Fruit fly (Drosophila melanogaster) whole organism, embryonic: ENCODE data around the gene Tsen2.

ENCODE experiments used
- ATbp ChIP-seq: fragments of 200-800 bp; sonication (Bioruptor generic); optimal IDR thresholded peaks from 2 replicates; lab custom pipeline; 2017; ENCODE audit warnings: missing biosample characterization, mild to moderate bottlenecking, missing genetic modification characterization, missing genetic modification reagents
- Adf1 ChIP-seq: fragments of 200-800 bp; sonication (Bioruptor generic); IDR thresholded peaks from 2 replicates; pipeline ENCODE4 v1.3.6; 2022; ENCODE audit warnings: missing biosample characterization, missing genetic modification characterization
- B-H2 ChIP-seq: fragments of 200-800 bp; sonication (Bioruptor generic); optimal IDR thresholded peaks from 2 replicates; lab custom pipeline; 2018; ENCODE audit warnings: missing biosample characterization, mild to moderate bottlenecking, missing genetic modification characterization
- Bdp1 ChIP-seq: fragments of 200-800 bp; sonication (Bioruptor generic); optimal IDR thresholded peaks from 3 replicates; lab custom pipeline; 2016; ENCODE audit warnings: missing biosample characterization, missing genetic modification characterization
- BtbVII ChIP-seq: fragments of 200-800 bp; sonication (Bioruptor generic); optimal IDR thresholded peaks from 3 replicates; lab custom pipeline; 2017; ENCODE audit warnings: missing biosample characterization, mild to moderate bottlenecking, missing genetic modification characterization
- C15 ChIP-seq: fragments of 200-800 bp; sonication (Bioruptor generic); IDR thresholded peaks from 3 replicates; pipeline ENCODE4 v1.3.6; 2022; ENCODE audit warnings: missing biosample characterization, missing genetic modification characterization
- CG10147 ChIP-seq: fragments of 200-800 bp; sonication (Bioruptor generic); optimal IDR thresholded peaks from 2 replicates; lab custom pipeline; 2019; ENCODE audit warnings: missing biosample characterization, mild to moderate bottlenecking, missing genetic modification characterization, moderate library complexity
- CG10462 ChIP-seq: fragments of 200-800 bp; sonication (Bioruptor generic); optimal IDR thresholded peaks from 2 replicates; lab custom pipeline; 2016; ENCODE audit warnings: missing biosample characterization, missing genetic modification characterization
- CG10565 ChIP-seq: fragments of 200-800 bp; sonication (Bioruptor generic); optimal IDR thresholded peaks from 3 replicates; lab custom pipeline; 2016; ENCODE audit warnings: missing biosample characterization, mild to moderate bottlenecking, missing genetic modification characterization
- CG12104 ChIP-seq: fragments of 200-800 bp; sonication (Bioruptor generic); optimal IDR thresholded peaks from 3 replicates; lab custom pipeline; 2016; ENCODE audit warnings: missing biosample characterization, missing genetic modification characterization
- CG12942 ChIP-seq: fragments of 200-800 bp; sonication (Bioruptor generic); optimal IDR thresholded peaks from 3 replicates; lab custom pipeline; 2016; ENCODE audit warnings: missing biosample characterization, missing genetic modification characterization
- CG13775 ChIP-seq: fragments of 200-800 bp; sonication (Bioruptor generic); optimal IDR thresholded peaks from 3 replicates; lab custom pipeline; 2017; ENCODE audit warnings: missing biosample characterization, mild to moderate bottlenecking, missing genetic modification characterization
- CG16813 ChIP-seq: fragments of 200-800 bp; sonication (Bioruptor generic); IDR thresholded peaks from 3 replicates; pipeline ENCODE4 v1.3.6; 2022; ENCODE audit warnings: missing biosample characterization, missing genetic modification characterization; ENCODE audit not compliant: partially characterized antibody
- CG30020 ChIP-seq: fragments of 200-800 bp; optimal IDR thresholded peaks from 2 replicates; lab custom pipeline; 2019; ENCODE audit warnings: missing biosample characterization, mild to moderate bottlenecking, missing genetic modification characterization, moderate library complexity
- CG5953 ChIP-seq: fragments of 200-800 bp; sonication (Bioruptor generic); IDR thresholded peaks from 2 replicates; pipeline ENCODE4 v1.3.6; 2022; ENCODE audit warnings: missing biosample characterization, missing genetic modification characterization
- D19B ChIP-seq: fragments of 200-800 bp; sonication (Bioruptor generic); optimal IDR thresholded peaks from 2 replicates; lab custom pipeline; 2017; ENCODE audit warnings: missing biosample characterization, mild to moderate bottlenecking, missing genetic modification characterization
- Deaf1 ChIP-seq: fragments of 200-800 bp; optimal IDR thresholded peaks from 3 replicates; lab custom pipeline; 2019; ENCODE audit warnings: missing biosample characterization, mild to moderate bottlenecking, missing genetic modification characterization, moderate library complexity
- ERR ChIP-seq: fragments of 200-800 bp; sonication (Bioruptor generic); optimal IDR thresholded peaks from 2 replicates; lab custom pipeline; 2016; ENCODE audit warnings: missing biosample characterization, missing genetic modification characterization
- GATAe ChIP-seq: fragments of 200-800 bp; sonication (Bioruptor generic); conservative IDR thresholded peaks from 2 replicates; pipeline ENCODE4 v1.3.6; 2022; ENCODE audit warnings: missing biosample characterization, missing genetic modification characterization
- Hr51 ChIP-seq, 2 experiments: fragments of 200-800 bp; sonication (Bioruptor generic); optimal IDR thresholded peaks; 2 replicates in 1 of 2; 3 replicates in 1 of 2; lab custom pipeline; 2016 to 2018; ENCODE audit warnings: missing biosample characterization in 2 of 2, missing genetic modification characterization in 2 of 2, mild to moderate bottlenecking in 1 of 2, moderate library complexity in 1 of 2
- MBD-R2 ChIP-seq: fragments of 200-800 bp; sonication (Bioruptor generic); IDR thresholded peaks from 2 replicates; pipeline ENCODE4 v1.3.6; 2022; ENCODE audit warnings: missing biosample characterization, missing genetic modification characterization
- Med ChIP-seq: fragments of 200-800 bp; sonication (Bioruptor generic); peaks from one replicate; lab custom pipeline; 2016; ENCODE audit warnings: missing biosample characterization, missing genetic modification characterization, mild to moderate bottlenecking, inconsistent platforms, moderate library complexity
- Pdp1 ChIP-seq, 2 experiments: fragments of 200-800 bp; sonication (Bioruptor generic); optimal IDR thresholded peaks; 3 replicates each; lab custom pipeline; 2016; ENCODE audit warnings: missing biosample characterization in 2 of 2, missing genetic modification characterization in 2 of 2, mild to moderate bottlenecking in 1 of 2, moderate library complexity in 1 of 2
- Ravus ChIP-seq: fragments of 200-800 bp; sonication (Bioruptor generic); IDR thresholded peaks from 2 replicates; pipeline ENCODE4 v1.3.6; 2022; ENCODE audit warnings: missing biosample characterization, missing genetic modification characterization
- Scr ChIP-seq: fragments of 200-800 bp; sonication (Bioruptor generic); IDR thresholded peaks from 2 replicates; pipeline ENCODE4 v1.3.6; 2022; ENCODE audit warnings: missing biosample characterization, missing genetic modification characterization; ENCODE audit not compliant: partially characterized antibody
- al ChIP-seq: fragments of 200-800 bp; sonication (Bioruptor generic); IDR thresholded peaks from 2 replicates; pipeline ENCODE4 v1.3.6; 2022; ENCODE audit warnings: missing biosample characterization, missing genetic modification characterization
- ash1 ChIP-seq: fragments of 200-800 bp; sonication (Bioruptor generic); optimal IDR thresholded peaks from 2 replicates; lab custom pipeline; 2018; ENCODE audit warnings: missing biosample characterization, mild to moderate bottlenecking, missing genetic modification characterization
- bab2 ChIP-seq: fragments of 200-800 bp; sonication (Bioruptor generic); optimal IDR thresholded peaks from 2 replicates; lab custom pipeline; 2016; ENCODE audit warnings: missing biosample characterization, missing genetic modification characterization
- bowl ChIP-seq: fragments of 200-800 bp; sonication (Bioruptor generic); IDR thresholded peaks from 2 replicates; pipeline ENCODE4 v1.3.6; 2022; ENCODE audit warnings: missing biosample characterization, missing genetic modification characterization
- chn ChIP-seq: fragments of 200-800 bp; sonication (Bioruptor generic); optimal IDR thresholded peaks from 2 replicates; lab custom pipeline; 2016; ENCODE audit warnings: missing biosample characterization, missing genetic modification characterization
- dan ChIP-seq: fragments of 200-800 bp; sonication (Bioruptor generic); IDR thresholded peaks from 2 replicates; pipeline ENCODE4 v1.3.6; 2022; ENCODE audit warnings: missing biosample characterization, missing genetic modification characterization
- dmrt99B ChIP-seq: fragments of 200-800 bp; sonication (Bioruptor generic); optimal IDR thresholded peaks from 2 replicates; lab custom pipeline; 2018; ENCODE audit warnings: missing biosample characterization, mild to moderate bottlenecking, missing genetic modification characterization, moderate library complexity
- grn ChIP-seq: fragments of 200-800 bp; sonication (Bioruptor generic); optimal IDR thresholded peaks from 3 replicates; lab custom pipeline; 2017; ENCODE audit warnings: missing biosample characterization, missing genetic modification characterization
- gsb-n ChIP-seq: fragments of 200-800 bp; sonication (Bioruptor generic); optimal IDR thresholded peaks from 3 replicates; lab custom pipeline; 2018; ENCODE audit warnings: missing biosample characterization, mild to moderate bottlenecking, missing genetic modification characterization
- jigr1 ChIP-seq: fragments of 200-800 bp; sonication (Bioruptor generic); IDR thresholded peaks from 3 replicates; pipeline ENCODE4 v1.3.6; 2022; ENCODE audit warnings: missing biosample characterization, missing genetic modification characterization
- ken ChIP-seq: fragments of 200-800 bp; sonication (Bioruptor generic); IDR thresholded peaks from 3 replicates; pipeline ENCODE4 v1.3.6; 2022; ENCODE audit warnings: missing biosample characterization, missing genetic modification characterization
- klu ChIP-seq: fragments of 200-800 bp; sonication (Bioruptor generic); IDR thresholded peaks from 2 replicates; pipeline ENCODE4 v1.3.6; 2022; ENCODE audit warnings: missing biosample characterization, missing genetic modification characterization
- luna ChIP-seq: fragments of 200-800 bp; sonication (Bioruptor generic); optimal IDR thresholded peaks from 2 replicates; lab custom pipeline; 2016; ENCODE audit warnings: missing biosample characterization, missing genetic modification characterization
- pzg ChIP-seq: fragments of 200-800 bp; sonication (Bioruptor generic); optimal IDR thresholded peaks from 3 replicates; lab custom pipeline; 2018; ENCODE audit warnings: missing biosample characterization, mild to moderate bottlenecking, missing genetic modification characterization, moderate library complexity
- ranshi ChIP-seq: fragments of 200-800 bp; sonication (Bioruptor generic); IDR thresholded peaks from 2 replicates; pipeline ENCODE4 v1.3.6; 2022; ENCODE audit warnings: missing biosample characterization, missing genetic modification characterization
- row ChIP-seq: fragments of 200-800 bp; sonication (Bioruptor generic); IDR thresholded peaks from 3 replicates; pipeline ENCODE4 v1.3.6; 2022; ENCODE audit warnings: missing biosample characterization, missing genetic modification characterization
- sc ChIP-seq, 3 experiments: fragments of >200 bp in 2 of 3; fragments of 200-800 bp in 1 of 3; sonication (Bioruptor generic) in 1 of 3; optimal IDR thresholded peaks; 2 replicates in 2 of 3; 3 replicates in 1 of 3; lab custom pipeline; 2017; ENCODE audit warnings: mild to moderate bottlenecking in 1 of 3, missing biosample characterization in 1 of 3, missing genetic modification characterization in 1 of 3, missing genetic modification reagents in 1 of 3
- sens ChIP-seq: fragments of 200-800 bp; sonication (Bioruptor generic); peaks from one replicate; lab custom pipeline; 2016; ENCODE audit warnings: missing biosample characterization, missing genetic modification characterization
- sens-2 ChIP-seq: fragments of 200-800 bp; sonication (Bioruptor generic); IDR thresholded peaks from 2 replicates; pipeline ENCODE4 v1.3.6; 2022; ENCODE audit warnings: missing biosample characterization, missing genetic modification characterization
- sob ChIP-seq: fragments of 200-800 bp; sonication (Bioruptor generic); IDR thresholded peaks from 2 replicates; pipeline ENCODE4 v1.3.6; 2022; ENCODE audit warnings: missing biosample characterization, missing genetic modification characterization
- sr ChIP-seq: fragments of 200-800 bp; sonication (Bioruptor generic); IDR thresholded peaks from 3 replicates; pipeline ENCODE4 v1.3.6; 2022; ENCODE audit warnings: missing biosample characterization, missing genetic modification characterization
- stwl ChIP-seq: fragments of 200-800 bp; sonication (Bioruptor generic); optimal IDR thresholded peaks from 3 replicates; lab custom pipeline; 2018; ENCODE audit warnings: missing biosample characterization, mild to moderate bottlenecking, missing genetic modification characterization, moderate library complexity
- vnd ChIP-seq: fragments of 200-800 bp; sonication (Bioruptor generic); IDR thresholded peaks from 3 replicates; pipeline ENCODE4 v1.3.6; 2022; ENCODE audit warnings: missing biosample characterization, missing genetic modification characterization; ENCODE audit not compliant: partially characterized antibody
- wor ChIP-seq: fragments of 200-800 bp; sonication (Bioruptor generic); IDR thresholded peaks from 2 replicates; pipeline ENCODE4 v1.3.6; 2022; ENCODE audit warnings: missing biosample characterization, missing genetic modification characterization
- zen ChIP-seq: fragments of 200-800 bp; sonication (Bioruptor generic); optimal IDR thresholded peaks from 3 replicates; lab custom pipeline; 2018; ENCODE audit warnings: missing biosample characterization, mild to moderate bottlenecking, missing genetic modification characterization, moderate library complexity
- zfh1 ChIP-seq: fragments of 200-800 bp; sonication (Bioruptor generic); IDR thresholded peaks from 3 replicates; pipeline ENCODE4 v1.3.6; 2022; ENCODE audit warnings: missing biosample characterization, missing genetic modification characterization

Gene Tsen2

dm6 chr2L:16709693-16710092 lies 19.9 kb upstream of the Tsen2 start (continued):
- no peak for TF ChIP-seq D19B (GFP tag; lab: Kevin White, UChicago)
- no peak for TF ChIP-seq klu (GFP tag; lab: Robert Waterston, UW)
- TF ChIP-seq CG16813 (GFP tag; lab: Robert Waterston, UW), result no peak
- TF ChIP-seq ken (GFP tag; lab: Robert Waterston, UW), result peak; percentile 69; the same call in 2 of the 3 replicates
- TF ChIP-seq vnd (GFP tag; lab: Robert Waterston, UW), result no peak
- peak; percentile 47 for TF ChIP-seq Med (GFP tag; lab: Kevin White, UChicago)
- TF ChIP-seq CG13775 (GFP tag; lab: Kevin White, UChicago), result peak; percentile 49
- peak; percentile 80 for TF ChIP-seq zfh1 (GFP tag; lab: Robert Waterston, UW)
- no peak for TF ChIP-seq zen
- TF ChIP-seq ranshi (GFP tag; lab: Robert Waterston, UW), result peak; percentile 87
- peak; percentile 44 for TF ChIP-seq CG12942
- TF ChIP-seq Hr51 (GFP tag; optimal IDR thresholded peaks at IDR 0.05; lab: Kevin White, UChicago), result peak in 1 of 2 experiments; percentile 85
- TF ChIP-seq gsb-n, result peak; percentile 62
- TF ChIP-seq Scr (GFP tag; lab: Robert Waterston, UW), result no peak
- TF ChIP-seq CG30020 (tag; lab: Kevin White, UChicago), result peak; percentile 16
- peak; percentile 89 for TF ChIP-seq sob (GFP tag; lab: Robert Waterston, UW)
- TF ChIP-seq CG12104 (GFP tag; lab: Kevin White, UChicago), result peak; percentile 58
- peak in 1 of 2 experiments; percentile 7 for TF ChIP-seq Pdp1 (GFP tag; optimal IDR thresholded peaks at IDR 0.05; lab: Kevin White, UChicago)
- TF ChIP-seq sr (GFP tag; lab: Robert Waterston, UW), result no peak
- TF ChIP-seq dmrt99B (tag; lab: Kevin White, UChicago), result peak; percentile 67
- TF ChIP-seq wor, result peak; percentile 61
- no peak for TF ChIP-seq sc (optimal IDR thresholded peaks at IDR 0.05; lab: Kevin White, UChicago)
- peak; percentile 54 for TF ChIP-seq sc (GFP tag; optimal IDR thresholded peaks at IDR 0.05; lab: Kevin White, UChicago)
- TF ChIP-seq C15, result 0 out of 3 replicates have a peak, but pooled peaks have one; percentile 7
- TF ChIP-seq GATAe, result no peak
- TF ChIP-seq Adf1 (GFP tag; lab: Robert Waterston, UW), result peak; percentile 42; the same call in 1 of the 2 replicates
- peak; percentile 71 for TF ChIP-seq grn
- TF ChIP-seq pzg, result no peak
- no peak for TF ChIP-seq CG10147 (GFP tag; lab: Kevin White, UChicago)
- TF ChIP-seq ash1 (GFP tag; lab: Kevin White, UChicago), result no peak
- no peak for TF ChIP-seq dan (GFP tag; lab: Robert Waterston, UW)
- TF ChIP-seq stwl (tag; lab: Kevin White, UChicago), result no peak
- peak; percentile 48; the same call in 1 of the 2 replicates for TF ChIP-seq al (GFP tag; lab: Robert Waterston, UW)
- peak; percentile 18 for TF ChIP-seq chn
- no peak for TF ChIP-seq ERR (GFP tag; lab: Kevin White, UChicago)
- TF ChIP-seq Ravus (GFP tag; lab: Robert Waterston, UW), result peak; percentile 60
- no peak for TF ChIP-seq jigr1 (GFP tag; lab: Robert Waterston, UW)
- TF ChIP-seq ATbp (GFP tag; lab: Kevin White, UChicago), result peak; percentile 60
- peak; percentile 4 for TF ChIP-seq CG10462 (GFP tag; lab: Kevin White, UChicago)
- TF ChIP-seq BtbVII (GFP tag; lab: Kevin White, UChicago), result no peak
- peak; percentile 91 for TF ChIP-seq row (GFP tag; lab: Robert Waterston, UW)
- TF ChIP-seq sens (GFP tag; lab: Kevin White, UChicago), result peak; percentile 85
- no peak for TF ChIP-seq Bdp1 (GFP tag; lab: Kevin White, UChicago)
- TF ChIP-seq CG5953, result peak; percentile 80
- no peak for TF ChIP-seq B-H2
- TF ChIP-seq CG10565 (GFP tag; lab: Kevin White, UChicago), result no peak
- TF ChIP-seq bowl (GFP tag; lab: Robert Waterston, UW), result peak; percentile 76; the same call in 1 of the 2 replicates
- TF ChIP-seq MBD-R2, result peak; percentile 33; the same call in 1 of the 2 replicates
- TF ChIP-seq sens-2 (GFP tag; lab: Robert Waterston, UW), result peak; percentile 67
- TF ChIP-seq Deaf1 (tag; lab: Kevin White, UChicago), result peak; percentile 59
- TF ChIP-seq bab2, result peak; percentile 41
- TF ChIP-seq luna, result no peak
